Fruit fly (Drosophila melanogaster): Measurements from ENCODE around the gene mthl15.

dm6 chr2L:10263343-10263744 is 25.2 kb upstream of the mthl15 start, which contains the start of gene Rsf1:
- no peak for TF ChIP-seq bab1 (GFP tag; optimal IDR thresholded peaks at IDR 0.05)
- no peak for TF ChIP-seq CG33017 (tag; optimal IDR thresholded peaks at IDR 0.05)
- no peak for TF ChIP-seq tj (GFP tag; optimal IDR thresholded peaks at IDR 0.05)
- TF ChIP-seq Hr96 (GFP tag; optimal IDR thresholded peaks at IDR 0.05): no peak
- TF ChIP-seq ovo (GFP tag; optimal IDR thresholded peaks at IDR 0.05): no peak
- no peak for TF ChIP-seq CG11617 (GFP tag; optimal IDR thresholded peaks at IDR 0.05)
- TF ChIP-seq CG7045 (GFP tag; optimal IDR thresholded peaks at IDR 0.05): no peak
- TF ChIP-seq CG14711 (tag; optimal IDR thresholded peaks at IDR 0.05): no peak
- TF ChIP-seq pad (GFP tag; optimal IDR thresholded peaks at IDR 0.05): no peak
- TF ChIP-seq CG7101 (tag; optimal IDR thresholded peaks at IDR 0.05): no peak
